Worm (Caenorhabditis elegans) whole organism, young adult: Measurements from ENCODE around the gene end-1.

Experiments used
- C06A6.2 ChIP-seq: fragments of 200-800 bp; sonication (Bioruptor generic); conservative IDR thresholded peaks from 2 replicates; pipeline ENCODE4 v1.3.6; 2022; ENCODE audit warnings: missing genetic modification characterization, missing compliant biosample characterization
- D2030.7 ChIP-seq: fragments of 200-800 bp; sonication (Bioruptor generic); IDR thresholded peaks from 2 replicates; pipeline ENCODE4 v1.3.6; 2022; ENCODE audit warnings: missing genetic modification reagents, missing genetic modification characterization, missing compliant biosample characterization
- F22D6.2 ChIP-seq: sonication (generic microtip); optimal IDR thresholded peaks from 2 replicates; lab custom pipeline; 2016; ENCODE audit warnings: mild to moderate bottlenecking, missing genetic modification characterization, missing compliant biosample characterization
- F33H1.4 ChIP-seq: fragments of 200-800 bp; sonication (Bioruptor generic); IDR thresholded peaks from 2 replicates; pipeline ENCODE4 v1.3.6; 2022; ENCODE audit warnings: missing genetic modification reagents, missing genetic modification characterization, missing compliant biosample characterization
- F37B4.10 ChIP-seq: fragments of 200-800 bp; sonication (Bioruptor generic); IDR thresholded peaks from 2 replicates; pipeline ENCODE4 v1.3.6; 2022; ENCODE audit warnings: missing genetic modification characterization, missing compliant biosample characterization
- F39B2.1 ChIP-seq: fragments of 200-800 bp; sonication (Bioruptor generic); IDR thresholded peaks from 2 replicates; pipeline ENCODE4 v1.3.6; 2022; ENCODE audit warnings: missing genetic modification reagents, missing genetic modification characterization, missing compliant biosample characterization
- F49E8.2 ChIP-seq: sonication (generic microtip); optimal IDR thresholded peaks from 3 replicates; lab custom pipeline; 2017; ENCODE audit warnings: missing genetic modification characterization, mild to moderate bottlenecking, missing compliant biosample characterization, antibody characterized with exemption, moderate library complexity; ENCODE audit not compliant: insufficient read depth
- F57C9.4 ChIP-seq: sonication (generic microtip); optimal IDR thresholded peaks from 2 replicates; lab custom pipeline; 2017; ENCODE audit warnings: mild to moderate bottlenecking, missing genetic modification characterization, missing compliant biosample characterization
- Y95B8A.8 ChIP-seq: fragments of 200-800 bp; sonication (Bioruptor generic); IDR thresholded peaks from 2 replicates; pipeline ENCODE4 v1.3.6; 2022; ENCODE audit warnings: missing genetic modification reagents, missing genetic modification characterization, missing compliant biosample characterization
- ama-1 ChIP-seq, 3 experiments: fragments of 150-350 bp in 1 of 3; sonication (generic microtip) in 2 of 3; optimal IDR thresholded peaks; 2 replicates each; lab custom pipeline; 2014 to 2018; ENCODE audit warnings: missing biosample characterization in 2 of 3, missing genetic modification characterization in 2 of 3, missing genetic modification reagents in 2 of 3
- cebp-1 ChIP-seq, 2 experiments: fragments of 200-800 bp in 1 of 2; sonication (Bioruptor generic) in 1 of 2; sonication (generic microtip) in 1 of 2; IDR thresholded peaks in 1 of 2; optimal IDR thresholded peaks in 1 of 2; 2 replicates each; pipeline versions ENCODE4 v1.3.6 to Lab custom; 2017 to 2022; ENCODE audit warnings: missing compliant biosample characterization in 2 of 2, missing genetic modification characterization in 2 of 2, mild to moderate bottlenecking in 1 of 2, missing genetic modification reagents in 1 of 2, moderate library complexity in 1 of 2
- ceh-27 ChIP-seq: fragments of 200-800 bp; sonication (Bioruptor generic); optimal IDR thresholded peaks from 2 replicates; lab custom pipeline; 2018; ENCODE audit warnings: mild to moderate bottlenecking, missing genetic modification characterization, moderate library complexity, missing compliant biosample characterization
- ceh-91 ChIP-seq: fragments of 200-800 bp; sonication (Bioruptor generic); IDR thresholded peaks from 2 replicates; pipeline ENCODE4 v1.3.6; 2022; ENCODE audit warnings: missing genetic modification reagents, missing genetic modification characterization, missing compliant biosample characterization
- chd-7 ChIP-seq: sonication (generic microtip); optimal IDR thresholded peaks from 2 replicates; lab custom pipeline; 2016; ENCODE audit warnings: mild to moderate bottlenecking, missing genetic modification characterization, moderate library complexity, missing compliant biosample characterization
- dpl-1 ChIP-seq: fragments of 150-350 bp; optimal IDR thresholded peaks from 2 replicates; lab custom pipeline; 2014; ENCODE audit warnings: missing biosample characterization, missing genetic modification reagents, missing genetic modification characterization
- egl-44 ChIP-seq: fragments of 200-800 bp; sonication (Bioruptor generic); IDR thresholded peaks from 2 replicates; pipeline ENCODE4 v1.3.6; 2022; ENCODE audit warnings: missing genetic modification reagents, missing genetic modification characterization, missing compliant biosample characterization
- ekl-4 ChIP-seq: fragments of 200-800 bp; sonication (Bioruptor generic); IDR thresholded peaks from 2 replicates; pipeline ENCODE4 v1.3.6; 2022; ENCODE audit warnings: missing genetic modification reagents, missing genetic modification characterization, missing compliant biosample characterization
- him-1 ChIP-seq: sonication (generic microtip); optimal IDR thresholded peaks from 2 replicates; lab custom pipeline; 2016; ENCODE audit warnings: missing genotype, missing genetic modification reagents, missing genetic modification characterization, missing compliant biosample characterization
- hmg-1.2 ChIP-seq: fragments of 200-800 bp; sonication (Bioruptor generic); IDR thresholded peaks from 2 replicates; pipeline ENCODE4 v1.3.6; 2022; ENCODE audit warnings: missing genetic modification reagents, missing genetic modification characterization, missing compliant biosample characterization
- hmg-20 ChIP-seq: fragments of 200-800 bp; sonication (Bioruptor generic); IDR thresholded peaks from 2 replicates; pipeline ENCODE4 v1.3.6; 2022; ENCODE audit warnings: missing genetic modification reagents, missing genetic modification characterization, missing compliant biosample characterization
- hrde-1 ChIP-seq: sonication (generic microtip); optimal IDR thresholded peaks from 2 replicates; lab custom pipeline; 2016; ENCODE audit warnings: missing genetic modification characterization, mild to moderate bottlenecking, missing compliant biosample characterization, moderate library complexity, missing genotype, missing genetic modification reagents, borderline replicate concordance
- lin-54 ChIP-seq: fragments of 200-800 bp; sonication (Bioruptor generic); optimal IDR thresholded peaks from 2 replicates; lab custom pipeline; 2018; ENCODE audit warnings: mild to moderate bottlenecking, missing genetic modification characterization, missing compliant biosample characterization
- lir-1 ChIP-seq: fragments of 200-800 bp; sonication (Bioruptor generic); conservative IDR thresholded peaks from 2 replicates; pipeline ENCODE4 v1.3.6; 2022; ENCODE audit warnings: missing genetic modification reagents, missing genetic modification characterization, missing compliant biosample characterization
- madf-6 ChIP-seq: fragments of 200-800 bp; sonication (Bioruptor generic); IDR thresholded peaks from 2 replicates; pipeline ENCODE4 v1.3.6; 2022; ENCODE audit warnings: missing genetic modification reagents, missing genetic modification characterization, missing compliant biosample characterization
- madf-8 ChIP-seq: fragments of 200-800 bp; sonication (Bioruptor generic); conservative IDR thresholded peaks from 2 replicates; pipeline ENCODE4 v1.3.6; 2022; ENCODE audit warnings: missing genetic modification reagents, missing genetic modification characterization, missing compliant biosample characterization
- mcd-1 ChIP-seq: fragments of 200-800 bp; sonication (Bioruptor generic); IDR thresholded peaks from 2 replicates; pipeline ENCODE4 v1.3.6; 2022; ENCODE audit warnings: missing genetic modification reagents, missing genetic modification characterization, missing compliant biosample characterization
- mel-28 ChIP-seq: sonication (generic microtip); optimal IDR thresholded peaks from 2 replicates; lab custom pipeline; 2016; ENCODE audit warnings: borderline replicate concordance, mild to moderate bottlenecking, missing genetic modification characterization, missing compliant biosample characterization
- pbrm-1 ChIP-seq: fragments of 200-800 bp; sonication (Bioruptor generic); IDR thresholded peaks from 2 replicates; pipeline ENCODE4 v1.3.6; 2022; ENCODE audit warnings: missing genetic modification reagents, missing genetic modification characterization, missing compliant biosample characterization
- rpc-1 ChIP-seq, 2 experiments: fragments of 150-350 bp in 1 of 2; sonication (generic microtip) in 1 of 2; optimal IDR thresholded peaks; 2 replicates each; lab custom pipeline; 2014 to 2018; ENCODE audit warnings: missing biosample characterization in 1 of 2, missing genetic modification characterization in 1 of 2, missing genetic modification reagents in 1 of 2, missing genotype in 1 of 2
- sdz-38 ChIP-seq: sonication (generic microtip); optimal IDR thresholded peaks from 2 replicates; lab custom pipeline; 2016; ENCODE audit warnings: missing genotype, missing genetic modification characterization, missing compliant biosample characterization
- snpc-1.1 ChIP-seq: sonication (generic microtip); optimal IDR thresholded peaks from 2 replicates; lab custom pipeline; 2017; ENCODE audit warnings: missing genetic modification characterization, mild to moderate bottlenecking, missing compliant biosample characterization, antibody characterized with exemption, moderate library complexity, missing genotype, missing genetic modification reagents; ENCODE audit not compliant: insufficient read depth
- snpc-3.4 ChIP-seq: sonication (generic microtip); optimal IDR thresholded peaks from 2 replicates; lab custom pipeline; 2017; ENCODE audit warnings: missing genetic modification characterization, mild to moderate bottlenecking, missing compliant biosample characterization, antibody characterized with exemption, moderate library complexity, missing genotype, missing genetic modification reagents
- snpc-4 ChIP-seq, 5 experiments: fragments of 150-350 bp in 1 of 5; sonication (generic microtip) in 4 of 5; optimal IDR thresholded peaks; 2 replicates each; lab custom pipeline; 2014 to 2018; ENCODE audit warnings: missing genetic modification characterization in 5 of 5, missing biosample characterization in 3 of 5, antibody characterized with exemption in 2 of 5, mild to moderate bottlenecking in 2 of 5, missing compliant biosample characterization in 2 of 5, missing genotype in 2 of 5, moderate library complexity in 2 of 5, missing genetic modification reagents in 1 of 5
- tlf-1 ChIP-seq: fragments of 200-800 bp; sonication (Bioruptor generic); optimal IDR thresholded peaks from 2 replicates; lab custom pipeline; 2018; ENCODE audit warnings: mild to moderate bottlenecking, missing genetic modification characterization, missing compliant biosample characterization
- unc-130 ChIP-seq: sonication (generic microtip); optimal IDR thresholded peaks from 2 replicates; lab custom pipeline; 2016; ENCODE audit warnings: missing genetic modification reagents, missing genetic modification characterization, missing compliant biosample characterization
- ztf-18 ChIP-seq: sonication (generic microtip); optimal IDR thresholded peaks from 2 replicates; lab custom pipeline; 2016; ENCODE audit warnings: missing genotype, mild to moderate bottlenecking, missing genetic modification characterization, missing compliant biosample characterization
- ztf-26 ChIP-seq: sonication (generic microtip); optimal IDR thresholded peaks from 2 replicates; lab custom pipeline; 2017; ENCODE audit warnings: missing genetic modification characterization, missing compliant biosample characterization
- ztf-28 ChIP-seq: fragments of 200-800 bp; sonication (Bioruptor generic); IDR thresholded peaks from 2 replicates; pipeline ENCODE4 v1.3.6; 2022; ENCODE audit warnings: missing genetic modification reagents, missing genetic modification characterization, missing compliant biosample characterization

end-1 gene

ce11 chrV:13961927-13962419 is 23.0 kb upstream of the end-1 start, which contains the start of the genes algn-13 and R10D12.13 (continued):
- peak; percentile 78 for TF ChIP-seq pbrm-1 (GFP tag; lab: Robert Waterston, UW)
- TF ChIP-seq madf-8 (GFP tag; lab: Robert Waterston, UW), result peak; percentile 76
- TF ChIP-seq him-1 (tag; lab: Kevin White, UChicago), result no peak
- TF ChIP-seq hmg-1.2 (GFP tag; lab: Robert Waterston, UW), result peak; percentile 52
- peak; percentile 57 for TF ChIP-seq F49E8.2 (tag; lab: Kevin White, UChicago)
- 0 out of 2 replicates have a peak, but pooled peaks have one; percentile 7 for TF ChIP-seq hmg-20 (GFP tag; lab: Robert Waterston, UW)
- TF ChIP-seq Y95B8A.8 (GFP tag; lab: Robert Waterston, UW), result peak; percentile 26; the same call in 1 of the 2 replicates
- TF ChIP-seq dpl-1 (GFP tag; lab: Kevin White, UChicago), result peak; percentile 51
- TF ChIP-seq ztf-28 (GFP tag; lab: Robert Waterston, UW), result 0 out of 2 replicates have a peak, but pooled peaks have one; percentile 34
- peak; percentile 69 for TF ChIP-seq lin-54
- TF ChIP-seq ama-1 (optimal IDR thresholded peaks at IDR 0.05; lab: Kevin White, UChicago), result no peak
- peak in 1 of 2 experiments; percentile 28 for TF ChIP-seq ama-1 (GFP tag; optimal IDR thresholded peaks at IDR 0.05; lab: Kevin White, UChicago)
- peak; percentile 41 for TF ChIP-seq tlf-1 (GFP tag; lab: Kevin White, UChicago)
- TF ChIP-seq madf-6, result peak; percentile 93
- TF ChIP-seq F57C9.4 (tag; lab: Kevin White, UChicago), result no peak
- peak; percentile 17; the same call in 1 of the 2 replicates for TF ChIP-seq ekl-4
- peak; percentile 49; the same call in 1 of the 2 replicates for TF ChIP-seq C06A6.2 (GFP tag; lab: Robert Waterston, UW)
- TF ChIP-seq lir-1 (GFP tag; lab: Robert Waterston, UW), result 0 out of 2 replicates have a peak, but pooled peaks have one; percentile 22
- peak; percentile 92 for TF ChIP-seq snpc-3.4 (tag; lab: Kevin White, UChicago)
- peak; percentile 67 for TF ChIP-seq ceh-91 (GFP tag; lab: Robert Waterston, UW)
- peak; percentile 71 for TF ChIP-seq D2030.7 (GFP tag; lab: Robert Waterston, UW)
- peak; percentile 82 for TF ChIP-seq snpc-1.1 (tag; lab: Kevin White, UChicago)
- no peak for TF ChIP-seq F39B2.1 (GFP tag; lab: Robert Waterston, UW)
- no peak for TF ChIP-seq sdz-38 (tag; lab: Kevin White, UChicago)
- no peak for TF ChIP-seq chd-7 (tag; lab: Kevin White, UChicago)
- TF ChIP-seq F22D6.2 (tag; lab: Kevin White, UChicago), result no peak
- peak; percentile 37 for TF ChIP-seq ztf-18 (tag; lab: Kevin White, UChicago)
- peak; percentile 59 for TF ChIP-seq F33H1.4 (GFP tag; lab: Robert Waterston, UW)
- peak; percentile 75 for TF ChIP-seq mcd-1
- no peak for TF ChIP-seq cebp-1 (GFP tag; IDR thresholded peaks at IDR 0.05; lab: Robert Waterston, UW)
- TF ChIP-seq cebp-1 (tag; optimal IDR thresholded peaks at IDR 0.05; lab: Kevin White, UChicago), result peak; percentile 65
- TF ChIP-seq F37B4.10 (GFP tag; lab: Robert Waterston, UW), result no peak
- peak; percentile 44 for TF ChIP-seq rpc-1 (optimal IDR thresholded peaks at IDR 0.05; lab: Kevin White, UChicago)
- TF ChIP-seq rpc-1 (tag; optimal IDR thresholded peaks at IDR 0.05; lab: Kevin White, UChicago), result no peak
- no peak for TF ChIP-seq egl-44 (GFP tag; lab: Robert Waterston, UW)
- TF ChIP-seq mel-28 (tag; lab: Kevin White, UChicago), result no peak
- no peak for TF ChIP-seq ztf-26 (tag; lab: Kevin White, UChicago)
- TF ChIP-seq ceh-27 (GFP tag; lab: Kevin White, UChicago), result peak; percentile 16
- peak; percentile 41 for TF ChIP-seq unc-130 (GFP tag; lab: Kevin White, UChicago)
- peak; percentile 65 for TF ChIP-seq snpc-4 (GFP tag; optimal IDR thresholded peaks at IDR 0.05; lab: Kevin White, UChicago)
- TF ChIP-seq snpc-4 (tag; optimal IDR thresholded peaks at IDR 0.05; lab: Kevin White, UChicago), result peak in 3 of 4 experiments; percentile 54 to 84 (median 57)
- peak; percentile 9 for TF ChIP-seq hrde-1
